Worm (Caenorhabditis elegans) whole organism, L4/young adult: Measurements from ENCODE around the gene F53F8.6.

Experiments
- W03F9.2 ChIP-seq: fragments of 150-350 bp; optimal IDR thresholded peaks from 2 replicates; lab custom pipeline; 2014; ENCODE audit warnings: missing biosample characterization, missing genetic modification characterization
- dao-5 ChIP-seq: sonication (generic microtip); optimal IDR thresholded peaks from 2 replicates; lab custom pipeline; 2016; ENCODE audit warnings: missing genotype, missing genetic modification characterization, moderate library complexity, missing compliant biosample characterization
- him-1 ChIP-seq: sonication (generic microtip); optimal IDR thresholded peaks from 2 replicates; lab custom pipeline; 2016; ENCODE audit warnings: missing genotype, missing genetic modification reagents, missing genetic modification characterization, missing compliant biosample characterization

- TF ChIP-seq him-1 (tag; lab: Kevin White, UChicago) (no peak), dao-5 (tag; lab: Kevin White, UChicago) (no peak), W03F9.2 (tag; lab: Kevin White, UChicago) (no peak)
Observed at ce11 chrV:20681120-20681519, 22.9 kb upstream of the F53F8.6 start, which contains the start of gene srsx-35.
